Worm (Caenorhabditis elegans) whole organism, mixed stage, embryonic: Measurements from ENCODE around the gene lrpc-1.

Experiments used
- bed-3 ChIP-seq: fragments of 200-800 bp; sonication (Bioruptor generic); optimal IDR thresholded peaks from 3 replicates; lab custom pipeline; 2018; ENCODE audit warnings: mild to moderate bottlenecking, missing genetic modification characterization, moderate library complexity, missing compliant biosample characterization
- blmp-1 ChIP-seq: fragments of 150-350 bp; optimal IDR thresholded peaks from 2 replicates; lab custom pipeline; 2014; ENCODE audit warnings: missing biosample characterization, missing genetic modification characterization
- ceh-39 ChIP-seq: fragments of 150-350 bp; optimal IDR thresholded peaks from 2 replicates; lab custom pipeline; 2014; ENCODE audit warnings: missing biosample characterization, missing genetic modification characterization
- ceh-43 ChIP-seq: fragments of 200-800 bp; sonication (Bioruptor generic); optimal IDR thresholded peaks from 2 replicates; lab custom pipeline; 2018; ENCODE audit warnings: mild to moderate bottlenecking, missing genetic modification characterization, moderate library complexity, missing compliant biosample characterization
- ceh-83 ChIP-seq: fragments of 200-800 bp; sonication (Bioruptor generic); optimal IDR thresholded peaks from 2 replicates; lab custom pipeline; 2018; ENCODE audit warnings: mild to moderate bottlenecking, missing genetic modification characterization, missing compliant biosample characterization
- ces-1 ChIP-seq: fragments of 150-350 bp; optimal IDR thresholded peaks from 2 replicates; lab custom pipeline; 2014; ENCODE audit warnings: missing biosample characterization, missing genetic modification reagents, missing genetic modification characterization
- cnd-1 ChIP-seq: fragments of 200-800 bp; sonication (Bioruptor generic); optimal IDR thresholded peaks from 2 replicates; lab custom pipeline; 2018; ENCODE audit warnings: mild to moderate bottlenecking, missing genetic modification characterization, missing compliant biosample characterization
- drap-1 ChIP-seq: fragments of 200-800 bp; sonication (Bioruptor generic); optimal IDR thresholded peaks from 3 replicates; lab custom pipeline; 2018; ENCODE audit warnings: mild to moderate bottlenecking, missing genetic modification characterization, missing compliant biosample characterization
- elt-3 ChIP-seq: fragments of 150-350 bp; optimal IDR thresholded peaks from 2 replicates; lab custom pipeline; 2014; ENCODE audit warnings: missing biosample characterization, missing genetic modification characterization
- flh-1 ChIP-seq: fragments of 200-800 bp; sonication (Bioruptor generic); optimal IDR thresholded peaks from 2 replicates; lab custom pipeline; 2018; ENCODE audit warnings: mild to moderate bottlenecking, missing genetic modification characterization, moderate library complexity, missing compliant biosample characterization
- ham-2 ChIP-seq: fragments of 200-800 bp; sonication (Bioruptor generic); optimal IDR thresholded peaks from 2 replicates; lab custom pipeline; 2018; ENCODE audit warnings: mild to moderate bottlenecking, missing genetic modification characterization, missing compliant biosample characterization
- hlh-1 ChIP-seq: fragments of 150-350 bp; optimal IDR thresholded peaks from 2 replicates; lab custom pipeline; 2014; ENCODE audit warnings: missing biosample characterization, missing genetic modification reagents, missing genetic modification characterization
- lin-13 ChIP-seq: fragments of 150-350 bp; optimal IDR thresholded peaks from 2 replicates; lab custom pipeline; 2014; ENCODE audit warnings: missing biosample characterization, missing genetic modification characterization
- lin-32 ChIP-seq: fragments of 200-800 bp; sonication (Bioruptor generic); optimal IDR thresholded peaks from 2 replicates; lab custom pipeline; 2018; ENCODE audit warnings: mild to moderate bottlenecking, missing genetic modification characterization, missing compliant biosample characterization
- lsy-2 ChIP-seq: fragments of 150-350 bp; optimal IDR thresholded peaks from 2 replicates; lab custom pipeline; 2014; ENCODE audit warnings: missing biosample characterization, missing genetic modification characterization
- mab-5 ChIP-seq: fragments of 150-350 bp; optimal IDR thresholded peaks from 2 replicates; lab custom pipeline; 2014; ENCODE audit warnings: missing biosample characterization, missing genetic modification characterization
- mep-1 ChIP-seq: fragments of 150-350 bp; optimal IDR thresholded peaks from 2 replicates; lab custom pipeline; 2017; ENCODE audit warnings: missing biosample characterization, missing genetic modification reagents, missing genetic modification characterization, inconsistent platforms
- nhr-12 ChIP-seq: fragments of 150-350 bp; optimal IDR thresholded peaks from 2 replicates; lab custom pipeline; 2014; ENCODE audit warnings: missing biosample characterization, missing genetic modification characterization
- nhr-2 ChIP-seq: fragments of 150-350 bp; optimal IDR thresholded peaks from 2 replicates; lab custom pipeline; 2014; ENCODE audit warnings: missing biosample characterization, missing genetic modification characterization
- nhr-237 ChIP-seq: fragments of 150-350 bp; optimal IDR thresholded peaks from 2 replicates; lab custom pipeline; 2014; ENCODE audit warnings: missing biosample characterization, missing genetic modification characterization
- nhr-28 ChIP-seq: fragments of 150-350 bp; optimal IDR thresholded peaks from 2 replicates; lab custom pipeline; 2014; ENCODE audit warnings: missing biosample characterization, missing genetic modification characterization
- nhr-76 ChIP-seq: sonication (generic microtip); optimal IDR thresholded peaks from 2 replicates; lab custom pipeline; 2017; ENCODE audit warnings: missing biosample characterization, missing genetic modification characterization
- pha-4 ChIP-seq: fragments of 150-350 bp; optimal IDR thresholded peaks from 2 replicates; lab custom pipeline; 2018; ENCODE audit warnings: missing biosample characterization, missing genetic modification reagents, missing genetic modification characterization
- sem-2 ChIP-seq: fragments of 200-800 bp; sonication (Bioruptor generic); optimal IDR thresholded peaks from 2 replicates; lab custom pipeline; 2018; ENCODE audit warnings: mild to moderate bottlenecking, missing genetic modification characterization, missing compliant biosample characterization
- snpc-4 ChIP-seq: fragments of 150-350 bp; optimal IDR thresholded peaks from 2 replicates; lab custom pipeline; 2014; ENCODE audit warnings: missing biosample characterization, missing genetic modification characterization
- sptf-1 ChIP-seq: sonication (generic microtip); optimal IDR thresholded peaks from 2 replicates; lab custom pipeline; 2017; ENCODE audit warnings: mild to moderate bottlenecking, missing genetic modification characterization, moderate library complexity, missing compliant biosample characterization
- tbx-8 ChIP-seq: fragments of 200-800 bp; sonication (Bioruptor generic); optimal IDR thresholded peaks from 2 replicates; lab custom pipeline; 2018; ENCODE audit warnings: mild to moderate bottlenecking, missing genetic modification characterization, moderate library complexity, missing compliant biosample characterization
- unc-120 ChIP-seq: sonication (generic microtip); optimal IDR thresholded peaks from 2 replicates; lab custom pipeline; 2017; ENCODE audit warnings: missing genetic modification characterization, missing compliant biosample characterization; ENCODE audit not compliant: poor library complexity, severe bottlenecking
- unc-39 ChIP-seq: fragments of 150-350 bp; optimal IDR thresholded peaks from 2 replicates; lab custom pipeline; 2014; ENCODE audit warnings: missing biosample characterization, missing genetic modification characterization
- unc-62 ChIP-seq: fragments of 150-350 bp; optimal IDR thresholded peaks from 2 replicates; lab custom pipeline; 2014; ENCODE audit warnings: missing biosample characterization, missing genetic modification reagents, missing genetic modification characterization
- zip-8 ChIP-seq: fragments of 150-350 bp; optimal IDR thresholded peaks from 2 replicates; lab custom pipeline; 2014; ENCODE audit warnings: missing biosample characterization, missing genetic modification characterization
- ztf-11 ChIP-seq: fragments of 150-350 bp; optimal IDR thresholded peaks from 2 replicates; lab custom pipeline; 2014; ENCODE audit warnings: missing biosample characterization, missing genetic modification characterization

Gene lrpc-1

DNA sequence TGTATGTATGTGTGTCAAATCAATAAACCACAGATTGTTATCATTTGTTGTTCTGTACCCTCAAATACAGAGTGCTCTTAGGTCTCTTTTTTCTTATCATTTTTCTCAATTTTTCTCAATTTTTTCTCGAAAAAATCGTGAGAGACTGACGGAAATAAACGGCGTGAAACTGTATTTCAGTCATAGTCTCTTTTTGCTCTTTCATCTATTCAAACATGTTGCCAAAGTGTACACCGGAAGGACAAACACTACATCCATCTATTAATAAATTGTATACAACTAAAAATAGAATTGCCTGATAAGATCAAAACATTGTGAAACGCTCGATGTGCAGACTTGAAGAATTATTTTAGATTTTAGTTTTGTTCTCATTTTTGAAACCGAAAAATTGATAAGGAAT, 21.4 kb upstream of the lrpc-1 start:
- TF ChIP-seq pha-4 (tag; lab: Kevin White, UChicago) (no peak), ceh-39 (tag; lab: Kevin White, UChicago) (no peak), zip-8 (no peak), nhr-76 (tag; lab: Kevin White, UChicago) (no peak), cnd-1 (tag; lab: Kevin White, UChicago) (no peak), tbx-8 (no peak), nhr-28 (tag; lab: Kevin White, UChicago) (no peak), sptf-1 (no peak), mep-1 (tag; lab: Kevin White, UChicago) (no peak), drap-1 (no peak), sem-2 (GFP tag; lab: Kevin White, UChicago) (no peak), hlh-1 (tag; lab: Kevin White, UChicago) (no peak), ceh-83 (GFP tag; lab: Kevin White, UChicago) (no peak), nhr-12 (tag; lab: Kevin White, UChicago) (no peak), ztf-11 (tag; lab: Kevin White, UChicago) (no peak), mab-5 (no peak), ces-1 (GFP tag; lab: Kevin White, UChicago) (no peak), unc-120 (tag; lab: Kevin White, UChicago) (no peak)

DNA sequence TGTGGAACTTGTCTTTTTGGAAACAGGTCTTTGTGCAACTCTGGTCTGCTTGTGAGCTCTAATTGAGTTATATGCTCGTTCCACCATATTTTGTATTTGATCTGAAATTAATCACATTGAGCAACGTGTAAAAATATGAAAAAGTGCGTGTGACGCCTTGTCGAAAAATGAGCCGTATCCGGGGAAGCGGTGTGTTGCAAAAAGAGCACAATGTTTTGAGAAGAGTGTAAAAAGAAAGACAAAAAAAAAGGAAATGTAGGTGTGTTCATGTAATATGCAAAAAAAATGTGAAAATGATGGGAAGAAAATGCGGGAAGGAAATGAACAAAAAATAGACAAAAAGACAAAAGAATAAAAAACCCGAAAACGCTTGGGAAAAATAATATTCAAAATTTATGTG, 17.8 kb upstream of the lrpc-1 start, which contains the start of gene acy-4:
TSS of gene acy-4 (minus strand) at position 101 of the 400 bp plus-strand sequence.
- TF ChIP-seq lin-32 (GFP tag; lab: Kevin White, UChicago) (no peak), mep-1 (tag; lab: Kevin White, UChicago) (no peak), cnd-1 (tag; lab: Kevin White, UChicago) (no peak), ham-2 (GFP tag; lab: Kevin White, UChicago) (no peak), unc-39 (tag; lab: Kevin White, UChicago) (no peak), ces-1 (GFP tag; lab: Kevin White, UChicago) (no peak), lin-13 (tag; lab: Kevin White, UChicago) (no peak), nhr-2 (tag; lab: Kevin White, UChicago) (no peak), hlh-1 (tag; lab: Kevin White, UChicago) (no peak), flh-1 (GFP tag; lab: Kevin White, UChicago) (no peak), bed-3 (GFP tag; lab: Kevin White, UChicago) (no peak), sem-2 (GFP tag; lab: Kevin White, UChicago) (no peak), drap-1 (no peak), sptf-1 (no peak), nhr-28 (tag; lab: Kevin White, UChicago) (no peak), ceh-43 (GFP tag; lab: Kevin White, UChicago) (no peak)

DNA sequence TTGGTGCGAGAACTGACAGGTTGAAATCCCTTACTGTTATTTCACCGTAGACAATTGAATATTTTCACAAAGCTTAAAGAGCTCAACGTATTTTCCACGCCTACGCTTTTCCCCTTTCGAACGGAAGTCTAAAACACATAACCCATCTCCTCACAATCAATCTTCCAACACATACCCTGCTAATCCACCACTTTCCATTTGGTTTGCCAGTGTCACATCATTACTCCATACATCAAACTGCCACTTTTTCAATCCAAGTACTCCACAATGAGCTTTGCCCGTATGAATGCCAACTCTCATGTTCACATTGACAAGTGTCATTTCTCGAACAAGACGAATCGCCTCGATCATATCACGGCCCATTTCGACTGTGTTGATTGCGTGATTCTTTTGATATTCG, 15.0 kb upstream of the lrpc-1 start:
- no peak for TF ChIP-seq mab-5
- no peak for TF ChIP-seq nhr-12 (tag; lab: Kevin White, UChicago)
- TF ChIP-seq flh-1 (GFP tag; lab: Kevin White, UChicago): no peak
- TF ChIP-seq ham-2 (GFP tag; lab: Kevin White, UChicago): no peak
- no peak for TF ChIP-seq drap-1
- TF ChIP-seq ceh-39 (tag; lab: Kevin White, UChicago): no peak
- TF ChIP-seq nhr-28 (tag; lab: Kevin White, UChicago): no peak
- no peak for TF ChIP-seq nhr-2 (tag; lab: Kevin White, UChicago)
- no peak for TF ChIP-seq unc-62 (GFP tag; lab: Kevin White, UChicago)
- no peak for TF ChIP-seq ces-1 (GFP tag; lab: Kevin White, UChicago)
- no peak for TF ChIP-seq ztf-11 (tag; lab: Kevin White, UChicago)
- no peak for TF ChIP-seq snpc-4
- no peak for TF ChIP-seq lin-32 (GFP tag; lab: Kevin White, UChicago)
- no peak for TF ChIP-seq unc-120 (tag; lab: Kevin White, UChicago)
- TF ChIP-seq tbx-8: no peak
- TF ChIP-seq ceh-83 (GFP tag; lab: Kevin White, UChicago): no peak

DNA sequence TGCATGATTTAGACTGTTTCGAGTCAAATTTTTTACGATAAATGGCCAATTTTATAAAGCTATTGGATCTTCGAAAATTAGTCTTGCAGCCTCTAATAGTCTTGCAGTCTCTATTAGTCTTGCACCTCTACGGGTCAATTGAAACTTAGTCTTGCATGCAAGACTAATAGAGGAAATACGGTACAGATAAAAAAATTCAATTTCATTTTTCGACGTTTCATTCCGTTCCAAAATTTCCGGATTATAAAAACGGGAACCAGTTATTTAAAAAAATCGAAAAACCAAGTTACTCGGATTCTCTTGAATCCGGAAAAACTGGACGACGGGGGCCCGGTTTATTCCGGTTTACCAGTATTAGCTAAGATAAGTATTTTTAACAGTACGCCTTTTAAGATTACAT, 8.4 kb upstream of the lrpc-1 start, which contains the start of gene M03E7.1:
TSS of gene M03E7.1 (plus strand) at position 301 of the 400 bp plus-strand sequence.
- TF ChIP-seq tbx-8 (no peak), nhr-237 (tag; lab: Kevin White, UChicago) (no peak), nhr-12 (tag; lab: Kevin White, UChicago) (no peak), mab-5 (no peak), unc-120 (tag; lab: Kevin White, UChicago) (no peak), snpc-4 (no peak)
- TF ChIP-seq, all 35 proteins: peak for 0

DNA sequence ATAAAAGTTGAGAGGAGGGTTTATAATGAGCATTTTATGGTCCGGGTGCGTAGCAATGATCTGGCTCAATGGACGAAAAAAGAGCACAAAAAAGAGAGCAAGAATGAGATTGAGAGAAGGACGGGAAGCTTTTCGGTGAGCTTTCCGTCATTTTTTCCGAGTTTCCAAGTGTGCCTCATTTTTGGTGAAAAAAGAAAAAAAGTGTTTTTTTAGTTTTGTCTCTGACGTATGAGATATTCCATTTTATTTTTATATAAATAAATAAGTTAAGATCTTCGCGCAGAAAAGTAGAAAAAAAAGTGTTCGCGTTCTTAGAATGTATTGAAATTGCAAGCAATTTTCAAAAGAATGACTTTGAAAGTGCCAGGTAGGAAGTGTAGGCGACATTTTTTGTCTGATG, 7.0 kb upstream of the lrpc-1 start, which contains the start of gene memb-2:
TSS of gene memb-2 (minus strand) at position 101 of the 400 bp plus-strand sequence.
- TF ChIP-seq ceh-39 (tag; lab: Kevin White, UChicago) (no peak), ces-1 (GFP tag; lab: Kevin White, UChicago) (no peak), nhr-76 (tag; lab: Kevin White, UChicago) (no peak), blmp-1 (tag; lab: Kevin White, UChicago) (no peak), tbx-8 (no peak), lin-32 (GFP tag; lab: Kevin White, UChicago) (no peak), lsy-2 (tag; lab: Kevin White, UChicago) (no peak), pha-4 (tag; lab: Kevin White, UChicago) (no peak), mab-5 (no peak), zip-8 (no peak), flh-1 (GFP tag; lab: Kevin White, UChicago) (no peak), elt-3 (tag; lab: Kevin White, UChicago) (no peak)
